Worm (Caenorhabditis elegans) whole organism, late embryonic: ENCODE measurements around the gene F58B3.4.
A peak's percentile ranks its signal among the peaks of the same experiment; 100 is the strongest.

Source experiments
- C08G9.2 ChIP-seq: sonication (generic microtip); optimal IDR thresholded peaks from 2 replicates; lab custom pipeline; 2016; ENCODE audit warnings: mild to moderate bottlenecking, missing genetic modification characterization, moderate library complexity, missing compliant biosample characterization
- K02D7.2 ChIP-seq: sonication (generic microtip); optimal IDR thresholded peaks from 2 replicates; lab custom pipeline; 2017; ENCODE audit warnings: mild to moderate bottlenecking, missing genetic modification characterization, missing compliant biosample characterization
- T23F11.4 ChIP-seq: fragments of 200-800 bp; sonication (Bioruptor generic); optimal IDR thresholded peaks from 2 replicates; lab custom pipeline; 2018; ENCODE audit warnings: mild to moderate bottlenecking, missing genetic modification characterization, missing compliant biosample characterization
- ahr-1 ChIP-seq: sonication (generic microtip); optimal IDR thresholded peaks from 2 replicates; lab custom pipeline; 2016; ENCODE audit warnings: missing genetic modification characterization, missing compliant biosample characterization
- ama-1 ChIP-seq: fragments of 150-350 bp; optimal IDR thresholded peaks from 2 replicates; lab custom pipeline; 2014
- ceh-14 ChIP-seq: sonication (generic microtip); optimal IDR thresholded peaks from 2 replicates; lab custom pipeline; 2016; ENCODE audit warnings: missing genotype, missing genetic modification characterization, missing compliant biosample characterization
- ceh-18 ChIP-seq: sonication (generic microtip); optimal IDR thresholded peaks from 2 replicates; lab custom pipeline; 2016; ENCODE audit warnings: missing genetic modification characterization, missing compliant biosample characterization
- ceh-19 ChIP-seq: fragments of 200-800 bp; sonication (Bioruptor generic); optimal IDR thresholded peaks from 2 replicates; lab custom pipeline; 2018; ENCODE audit warnings: mild to moderate bottlenecking, missing genetic modification characterization, missing compliant biosample characterization
- ceh-2 ChIP-seq: sonication (generic microtip); optimal IDR thresholded peaks from 2 replicates; lab custom pipeline; 2016; ENCODE audit warnings: missing genotype, missing genetic modification characterization, missing compliant biosample characterization
- ceh-31 ChIP-seq: sonication (generic microtip); optimal IDR thresholded peaks from 2 replicates; lab custom pipeline; 2016; ENCODE audit warnings: missing genetic modification characterization, missing compliant biosample characterization
- ceh-34 ChIP-seq: sonication (generic microtip); optimal IDR thresholded peaks from 2 replicates; lab custom pipeline; 2016; ENCODE audit warnings: mild to moderate bottlenecking, missing genetic modification characterization, missing compliant biosample characterization
- ceh-6 ChIP-seq: fragments of 200-800 bp; sonication (Bioruptor generic); optimal IDR thresholded peaks from 2 replicates; lab custom pipeline; 2018; ENCODE audit warnings: mild to moderate bottlenecking, missing genetic modification characterization, missing compliant biosample characterization
- ceh-9 ChIP-seq: sonication (generic microtip); optimal IDR thresholded peaks from 2 replicates; lab custom pipeline; 2016; ENCODE audit warnings: mild to moderate bottlenecking, missing genetic modification characterization, inconsistent platforms, missing compliant biosample characterization
- elt-2 ChIP-seq: sonication (generic microtip); optimal IDR thresholded peaks from 2 replicates; lab custom pipeline; 2016; ENCODE audit warnings: missing genetic modification reagents, missing genetic modification characterization, missing compliant biosample characterization
- elt-4 ChIP-seq: sonication (generic microtip); optimal IDR thresholded peaks from 2 replicates; lab custom pipeline; 2016; ENCODE audit warnings: missing genetic modification characterization, missing compliant biosample characterization
- ets-4 ChIP-seq: sonication (generic microtip); optimal IDR thresholded peaks from 2 replicates; lab custom pipeline; 2016; ENCODE audit warnings: missing genetic modification characterization, missing compliant biosample characterization
- eyg-1 ChIP-seq: sonication (generic microtip); optimal IDR thresholded peaks from 2 replicates; lab custom pipeline; 2016; ENCODE audit warnings: missing genotype, missing genetic modification characterization, missing compliant biosample characterization
- fkh-6 ChIP-seq: sonication (generic microtip); optimal IDR thresholded peaks from 2 replicates; lab custom pipeline; 2016; ENCODE audit warnings: missing genetic modification characterization, missing compliant biosample characterization
- gmeb-2 ChIP-seq: sonication (generic microtip); optimal IDR thresholded peaks from 2 replicates; lab custom pipeline; 2016; ENCODE audit warnings: missing genetic modification characterization, inconsistent platforms, missing compliant biosample characterization
- hlh-13 ChIP-seq: fragments of 200-800 bp; sonication (Bioruptor generic); optimal IDR thresholded peaks from 2 replicates; lab custom pipeline; 2018; ENCODE audit warnings: mild to moderate bottlenecking, missing genetic modification characterization, missing compliant biosample characterization
- hlh-15 ChIP-seq: sonication (generic microtip); optimal IDR thresholded peaks from 2 replicates; lab custom pipeline; 2016; ENCODE audit warnings: missing genetic modification characterization, missing compliant biosample characterization
- hlh-6 ChIP-seq: sonication (generic microtip); optimal IDR thresholded peaks from 2 replicates; lab custom pipeline; 2016; ENCODE audit warnings: missing genotype, missing genetic modification characterization, missing compliant biosample characterization
- hlh-8 ChIP-seq: sonication (generic microtip); optimal IDR thresholded peaks from 2 replicates; lab custom pipeline; 2016; ENCODE audit warnings: missing genotype, missing genetic modification characterization, missing compliant biosample characterization
- lim-6 ChIP-seq: sonication (generic microtip); optimal IDR thresholded peaks from 2 replicates; lab custom pipeline; 2016; ENCODE audit warnings: missing genetic modification characterization, missing compliant biosample characterization
- lin-11 ChIP-seq: fragments of 200-800 bp; sonication (Bioruptor generic); optimal IDR thresholded peaks from 2 replicates; lab custom pipeline; 2018; ENCODE audit warnings: mild to moderate bottlenecking, missing genetic modification characterization, missing compliant biosample characterization
- nhr-11 ChIP-seq: fragments of 150-350 bp; optimal IDR thresholded peaks from 2 replicates; lab custom pipeline; 2014; ENCODE audit warnings: missing biosample characterization, missing genetic modification characterization
- npax-4 ChIP-seq: sonication (generic microtip); optimal IDR thresholded peaks from 2 replicates; lab custom pipeline; 2016; ENCODE audit warnings: missing genetic modification characterization, missing compliant biosample characterization
- pag-3 ChIP-seq: sonication (generic microtip); optimal IDR thresholded peaks from 2 replicates; lab custom pipeline; 2016; ENCODE audit warnings: missing compliant biosample characterization, missing genetic modification characterization, borderline replicate concordance
- pha-2 ChIP-seq: sonication (generic microtip); optimal IDR thresholded peaks from 2 replicates; lab custom pipeline; 2017; ENCODE audit warnings: mild to moderate bottlenecking, missing genetic modification characterization, missing compliant biosample characterization
- pqm-1 ChIP-seq: sonication (generic microtip); optimal IDR thresholded peaks from 2 replicates; lab custom pipeline; 2016; ENCODE audit warnings: missing genetic modification characterization, missing compliant biosample characterization
- ref-2 ChIP-seq: sonication (generic microtip); optimal IDR thresholded peaks from 2 replicates; lab custom pipeline; 2016; ENCODE audit warnings: missing genetic modification characterization, missing compliant biosample characterization
- rnt-1 ChIP-seq: sonication (generic microtip); optimal IDR thresholded peaks from 2 replicates; lab custom pipeline; 2016; ENCODE audit warnings: missing genetic modification characterization, missing compliant biosample characterization
- sox-4 ChIP-seq: sonication (generic microtip); optimal IDR thresholded peaks from 2 replicates; lab custom pipeline; 2017; ENCODE audit warnings: mild to moderate bottlenecking, missing genetic modification characterization, inconsistent platforms, missing compliant biosample characterization
- tbx-2 ChIP-seq: sonication (generic microtip); optimal IDR thresholded peaks from 2 replicates; lab custom pipeline; 2016; ENCODE audit warnings: missing genetic modification characterization, missing compliant biosample characterization
- ttx-3 ChIP-seq: sonication (generic microtip); optimal IDR thresholded peaks from 2 replicates; lab custom pipeline; 2016; ENCODE audit warnings: missing genetic modification reagents, missing genetic modification characterization, missing compliant biosample characterization
- unc-3 ChIP-seq, 2 experiments: fragments of 200-800 bp in 1 of 2; sonication (Bioruptor generic) in 1 of 2; sonication (generic microtip) in 1 of 2; conservative IDR thresholded peaks in 1 of 2; optimal IDR thresholded peaks in 1 of 2; 2 replicates each; pipeline versions ENCODE4 v1.3.6 to Lab custom; 2016 to 2022; ENCODE audit warnings: missing compliant biosample characterization in 2 of 2, missing genetic modification characterization in 2 of 2, missing genetic modification reagents in 1 of 2
- unc-86 ChIP-seq: sonication (generic microtip); optimal IDR thresholded peaks from 2 replicates; lab custom pipeline; 2016; ENCODE audit warnings: missing genetic modification characterization, missing compliant biosample characterization
- zip-5 ChIP-seq: sonication (generic microtip); optimal IDR thresholded peaks from 2 replicates; lab custom pipeline; 2016; ENCODE audit warnings: missing genetic modification characterization, missing compliant biosample characterization
- ztf-16 ChIP-seq: sonication (generic microtip); optimal IDR thresholded peaks from 2 replicates; lab custom pipeline; 2017; ENCODE audit warnings: missing genetic modification characterization, missing compliant biosample characterization

F58B3.4 gene

DNA sequence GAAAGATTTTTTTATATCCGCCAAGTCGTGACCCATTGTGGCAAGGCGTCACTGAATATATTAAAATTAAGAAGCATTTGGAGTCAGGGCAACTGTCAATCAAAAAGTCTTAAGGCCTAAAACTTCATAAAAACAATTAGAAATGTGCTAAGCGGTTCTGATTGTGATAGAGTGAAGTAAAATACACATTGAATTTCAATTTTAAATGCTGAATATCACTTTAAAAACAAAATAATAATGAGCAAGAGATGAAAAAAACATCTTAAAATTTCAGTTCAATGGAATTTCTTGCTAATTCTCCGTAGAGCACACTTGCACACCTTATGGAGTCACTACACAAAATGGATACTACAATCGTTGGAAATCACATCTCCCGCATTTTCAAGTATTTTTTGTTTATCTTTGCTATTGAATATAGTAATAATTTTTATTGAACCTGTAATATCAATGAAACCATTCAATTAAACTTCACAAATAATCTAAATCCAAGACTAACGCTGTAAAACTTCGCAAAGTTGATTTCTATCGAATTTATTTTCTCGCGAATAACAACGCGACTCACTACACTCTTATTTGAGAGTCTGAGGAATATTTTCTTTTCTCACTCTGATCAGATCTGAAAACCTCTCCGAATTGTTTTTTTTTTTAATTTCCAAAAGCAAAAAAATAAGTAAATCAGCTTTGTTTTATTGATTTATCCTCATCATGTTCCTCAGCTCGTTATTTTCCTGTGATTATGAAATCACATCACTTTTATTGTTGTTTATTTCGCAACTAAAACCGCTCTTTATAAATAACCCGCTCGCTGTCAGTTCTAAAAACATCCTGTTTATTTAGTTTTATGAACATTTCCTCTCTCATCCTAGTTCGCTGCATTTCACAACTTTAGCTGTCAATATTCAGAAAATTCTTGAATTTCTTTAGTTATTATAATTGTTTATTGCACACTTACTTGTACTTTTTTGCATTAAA lies 4.1 kb upstream of the F58B3.4 start, which contains the start of gene mars-1 (continued):
- peak; percentile 82 for TF ChIP-seq ceh-2 (tag; lab: Kevin White, UChicago)
- TF ChIP-seq hlh-15 (tag; lab: Kevin White, UChicago): no peak
- TF ChIP-seq ttx-3 (tag; lab: Kevin White, UChicago): no peak
- TF ChIP-seq ztf-16 (tag; lab: Kevin White, UChicago): no peak
- TF ChIP-seq hlh-8 (tag; lab: Kevin White, UChicago): peak; percentile 51
- peak; percentile 80 for TF ChIP-seq tbx-2 (tag; lab: Kevin White, UChicago)
- no peak for TF ChIP-seq nhr-11
- TF ChIP-seq pqm-1: peak; percentile 64
- peak; percentile 53 for TF ChIP-seq ahr-1
- TF ChIP-seq ceh-14 (tag; lab: Kevin White, UChicago): peak; percentile 62
- TF ChIP-seq pha-2 (tag; lab: Kevin White, UChicago): no peak
- TF ChIP-seq, all 69 proteins: peak for 26

- TF ChIP-seq unc-3 (GFP tag; conservative IDR thresholded peaks at IDR 0.05; lab: Robert Waterston, UW): no peak
- no peak for TF ChIP-seq unc-3 (tag; optimal IDR thresholded peaks at IDR 0.05; lab: Kevin White, UChicago)
- TF ChIP-seq unc-86: no peak
- TF ChIP-seq fkh-6: no peak
- TF ChIP-seq K02D7.2 (tag; lab: Kevin White, UChicago): no peak
- no peak for TF ChIP-seq lin-11 (tag; lab: Kevin White, UChicago)
- TF ChIP-seq npax-4: no peak
- TF ChIP-seq hlh-6 (tag; lab: Kevin White, UChicago): no peak
- TF ChIP-seq ceh-19 (GFP tag; lab: Kevin White, UChicago): no peak
- TF ChIP-seq ceh-6 (GFP tag; lab: Kevin White, UChicago): no peak
- TF ChIP-seq elt-4 (tag; lab: Kevin White, UChicago): no peak
- TF ChIP-seq lim-6 (tag; lab: Kevin White, UChicago): no peak
- TF ChIP-seq ceh-9 (tag; lab: Kevin White, UChicago): no peak
- TF ChIP-seq ama-1 (lab: Kevin White, UChicago): no peak
- TF ChIP-seq pag-3: no peak
- TF ChIP-seq ahr-1: no peak
Observed at ce11 chrIV:11627847-11628246, 3.8 kb downstream of the F58B3.4 start, which contains the start of gene lys-6. TSS of gene lys-6 (minus strand) at chrIV:11627947.

- TF ChIP-seq lim-6 (tag; lab: Kevin White, UChicago) (no peak), ceh-19 (GFP tag; lab: Kevin White, UChicago) (no peak), ceh-34 (tag; lab: Kevin White, UChicago) (no peak), ets-4 (tag; lab: Kevin White, UChicago) (no peak), fkh-6 (no peak), tbx-2 (tag; lab: Kevin White, UChicago) (no peak), eyg-1 (tag; lab: Kevin White, UChicago) (no peak), gmeb-2 (tag; lab: Kevin White, UChicago) (no peak), ceh-31 (tag; lab: Kevin White, UChicago) (no peak), T23F11.4 (GFP tag; lab: Kevin White, UChicago) (no peak), sox-4 (tag; lab: Kevin White, UChicago) (no peak), elt-2 (tag; lab: Kevin White, UChicago) (no peak), npax-4 (no peak), zip-5 (tag; lab: Kevin White, UChicago) (no peak), hlh-13 (GFP tag; lab: Kevin White, UChicago) (no peak), rnt-1 (tag; lab: Kevin White, UChicago) (no peak), ceh-18 (no peak), ref-2 (no peak), C08G9.2 (tag; lab: Kevin White, UChicago) (no peak)
Observed at ce11 chrIV:11625482-11625881, 6.2 kb downstream of the F58B3.4 start, which contains the start of gene lys-5. TSS of gene lys-5 (minus strand) at chrIV:11625582.
